4 worm cellular contexts compared by ENCODE assay signal in the genomic region with DNA sequence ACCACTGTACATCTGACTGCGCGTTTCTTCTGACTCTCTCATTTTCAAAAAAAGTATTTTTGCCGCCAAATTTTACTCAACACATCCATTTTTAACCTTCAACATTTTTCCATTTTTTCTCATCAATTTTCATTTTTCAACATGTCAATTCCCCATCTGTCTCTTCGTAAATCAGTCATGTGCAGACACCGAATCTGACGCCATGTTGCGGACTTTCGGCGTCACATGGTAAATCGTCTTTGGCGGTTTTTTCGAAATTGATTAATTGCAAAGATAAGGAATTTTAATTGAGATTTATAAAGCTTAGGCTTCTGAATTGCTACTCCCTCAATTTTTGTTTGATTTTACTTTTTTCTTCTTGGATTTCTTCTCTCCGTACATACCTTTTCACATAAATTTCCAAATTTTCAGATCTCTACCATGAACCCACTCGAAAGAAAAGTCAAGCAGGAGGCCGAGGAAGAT.
TF ChIP-seq lines count a peak whose summit lies in the region.

A gene (plus strand): TSS at position 415 of the 465 bp plus-strand sequence.

TF ChIP-seq in whole organism, L1 larva, 84 proteins besides CTCF, POLR2A, EP300 and RAD21 (continued from another document and continues in another):
- no peak for TF ChIP-seq alr-1 (tag; optimal IDR thresholded peaks at IDR 0.05; lab: Kevin White, UChicago; ENCODE audit: borderline replicate concordance)
- TF ChIP-seq tlp-1 (tag; optimal IDR thresholded peaks at IDR 0.05; lab: Kevin White, UChicago): no peak
- TF ChIP-seq ceh-8 (GFP tag; optimal IDR thresholded peaks at IDR 0.05; lab: Kevin White, UChicago): no peak
- peak; percentile 67 for TF ChIP-seq nhr-19 (GFP tag; conservative IDR thresholded peaks at IDR 0.05; lab: Robert Waterston, UW)
- TF ChIP-seq ceh-82 (tag; optimal IDR thresholded peaks at IDR 0.05; lab: Kevin White, UChicago): peak in 1 of 3 experiments; percentile 55
- peak; percentile 67 for TF ChIP-seq skn-1 (tag; optimal IDR thresholded peaks at IDR 0.05; lab: Kevin White, UChicago)
- TF ChIP-seq C16A3.4 (tag; optimal IDR thresholded peaks at IDR 0.05; lab: Kevin White, UChicago): peak; percentile 86
- no peak for TF ChIP-seq unc-62 (GFP tag; optimal IDR thresholded peaks at IDR 0.05; lab: Kevin White, UChicago)
- TF ChIP-seq nhr-237 (tag; optimal IDR thresholded peaks at IDR 0.05; lab: Kevin White, UChicago): no peak
- no peak for TF ChIP-seq nhr-76 (tag; optimal IDR thresholded peaks at IDR 0.05; lab: Kevin White, UChicago)
- TF ChIP-seq fos-1 (tag; optimal IDR thresholded peaks at IDR 0.05; lab: Kevin White, UChicago): no peak
- TF ChIP-seq sox-4 (tag; optimal IDR thresholded peaks at IDR 0.05; lab: Kevin White, UChicago): no peak
- TF ChIP-seq fkh-8 (tag; optimal IDR thresholded peaks at IDR 0.05; lab: Kevin White, UChicago): no peak
- peak; percentile 79 for TF ChIP-seq blmp-1 (tag; optimal IDR thresholded peaks at IDR 0.05; lab: Kevin White, UChicago)
- peak; percentile 76 for TF ChIP-seq nhr-47 (tag; optimal IDR thresholded peaks at IDR 0.05; lab: Kevin White, UChicago)
- TF ChIP-seq ets-5 (GFP tag; IDR thresholded peaks at IDR 0.05; lab: Robert Waterston, UW): no peak
- no peak for TF ChIP-seq ceh-90 (tag; optimal IDR thresholded peaks at IDR 0.05; lab: Kevin White, UChicago)
- no peak for TF ChIP-seq nhr-28 (tag; optimal IDR thresholded peaks at IDR 0.05; lab: Kevin White, UChicago)
- TF ChIP-seq ama-1 (optimal IDR thresholded peaks at IDR 0.05; lab: Kevin White, UChicago): no peak
- TF ChIP-seq dsc-1 (tag; optimal IDR thresholded peaks at IDR 0.05; lab: Kevin White, UChicago): peak; percentile 60
- peak; percentile 68 for TF ChIP-seq xbp-1 (tag; optimal IDR thresholded peaks at IDR 0.05; lab: Kevin White, UChicago)
- TF ChIP-seq rnt-1 (tag; optimal IDR thresholded peaks at IDR 0.05; lab: Kevin White, UChicago): peak; percentile 77
- TF ChIP-seq pag-3 (tag; optimal IDR thresholded peaks at IDR 0.05; lab: Kevin White, UChicago; ENCODE audit: borderline replicate concordance, insufficient read depth): peak; percentile 20
- peak; percentile 6 for TF ChIP-seq zip-4 (GFP tag; optimal IDR thresholded peaks at IDR 0.05; lab: Kevin White, UChicago)
- TF ChIP-seq nhr-84 (tag; optimal IDR thresholded peaks at IDR 0.05; lab: Kevin White, UChicago): no peak
- no peak for TF ChIP-seq sup-37 (GFP tag; optimal IDR thresholded peaks at IDR 0.05; lab: Kevin White, UChicago)
- TF ChIP-seq lin-39 (tag; optimal IDR thresholded peaks at IDR 0.05; lab: Kevin White, UChicago): peak; percentile 73
- TF ChIP-seq lin-35 (GFP tag; optimal IDR thresholded peaks at IDR 0.05; lab: Kevin White, UChicago): peak; percentile 88 to 98
- TF ChIP-seq nhr-12 (tag; optimal IDR thresholded peaks at IDR 0.05; lab: Kevin White, UChicago): no peak
- TF ChIP-seq lin-13 (GFP tag; optimal IDR thresholded peaks at IDR 0.05; lab: Kevin White, UChicago): peak; percentile 72
- TF ChIP-seq efl-1 (optimal IDR thresholded peaks at IDR 0.05; lab: Kevin White, UChicago): peak; percentile 74 to 94
- peak; percentile 93 to 99 for TF ChIP-seq efl-1 (GFP tag; optimal IDR thresholded peaks at IDR 0.05 in 1 of 2; lab: Kevin White, UChicago)

TF ChIP-seq in whole organism, L2 larva, 48 proteins besides CTCF, POLR2A, EP300 and RAD21 (continued from another document):
- TF ChIP-seq mab-5 (tag; optimal IDR thresholded peaks at IDR 0.05; lab: Kevin White, UChicago): peak; percentile 75
- TF ChIP-seq mdl-1 (tag; optimal IDR thresholded peaks at IDR 0.05; lab: Kevin White, UChicago): peak in 1 of 2 experiments; percentile 55
- TF ChIP-seq elt-3 (tag; optimal IDR thresholded peaks at IDR 0.05; lab: Kevin White, UChicago): no peak
- no peak for TF ChIP-seq F13H6.1 (tag; optimal IDR thresholded peaks at IDR 0.05; lab: Kevin White, UChicago)
- TF ChIP-seq nhr-23 (tag; optimal IDR thresholded peaks at IDR 0.05; lab: Kevin White, UChicago): no peak
- no peak for TF ChIP-seq alr-1 (tag; optimal IDR thresholded peaks at IDR 0.05; lab: Kevin White, UChicago)
- no peak for TF ChIP-seq ztf-1 (GFP tag; conservative IDR thresholded peaks at IDR 0.05; lab: Robert Waterston, UW)
- TF ChIP-seq lin-11 (tag; optimal IDR thresholded peaks at IDR 0.05; lab: Kevin White, UChicago): no peak
- peak; percentile 89 for TF ChIP-seq C34F6.9 (tag; optimal IDR thresholded peaks at IDR 0.05; lab: Kevin White, UChicago)
- TF ChIP-seq mbf-1 (tag; optimal IDR thresholded peaks at IDR 0.05; lab: Kevin White, UChicago): no peak
- peak; percentile 43 for TF ChIP-seq snpc-4 (tag; optimal IDR thresholded peaks at IDR 0.05; lab: Kevin White, UChicago)
- TF ChIP-seq ceh-82 (tag; optimal IDR thresholded peaks at IDR 0.05; lab: Kevin White, UChicago): no peak
- TF ChIP-seq sma-3 (GFP tag; optimal IDR thresholded peaks at IDR 0.05; lab: Kevin White, UChicago): peak; percentile 72
- peak; percentile 72 for TF ChIP-seq crh-2 (tag; optimal IDR thresholded peaks at IDR 0.05; lab: Kevin White, UChicago)
- TF ChIP-seq nhr-6 (tag; optimal IDR thresholded peaks at IDR 0.05; lab: Kevin White, UChicago): no peak
- TF ChIP-seq unc-55 (GFP tag; optimal IDR thresholded peaks at IDR 0.05; lab: Kevin White, UChicago): peak; percentile 66
- no peak for TF ChIP-seq skn-1 (tag; optimal IDR thresholded peaks at IDR 0.05; lab: Kevin White, UChicago)

TF ChIP-seq in whole organism, L3 larva, 47 proteins besides CTCF, POLR2A, EP300 and RAD21 (continued from another document):
- TF ChIP-seq nhr-43 (tag; optimal IDR thresholded peaks at IDR 0.05; lab: Kevin White, UChicago; ENCODE audit: poor library complexity, severe bottlenecking) (peak; percentile 50), fkh-10 (GFP tag; optimal IDR thresholded peaks at IDR 0.05; lab: Kevin White, UChicago) (no peak), nhr-28 (tag; optimal IDR thresholded peaks at IDR 0.05; lab: Kevin White, UChicago) (no peak), sea-2 (GFP tag; optimal IDR thresholded peaks at IDR 0.05; lab: Kevin White, UChicago) (no peak), ceh-16 (tag; optimal IDR thresholded peaks at IDR 0.05; lab: Kevin White, UChicago) (no peak), nhr-76 (tag; optimal IDR thresholded peaks at IDR 0.05; lab: Kevin White, UChicago) (no peak), skn-1 (tag; optimal IDR thresholded peaks at IDR 0.05; lab: Kevin White, UChicago) (no peak), fos-1 (tag; optimal IDR thresholded peaks at IDR 0.05; lab: Kevin White, UChicago) (no peak), ceh-82 (tag; optimal IDR thresholded peaks at IDR 0.05; lab: Kevin White, UChicago) (no peak), elt-1 (tag; optimal IDR thresholded peaks at IDR 0.05; lab: Kevin White, UChicago) (peak; percentile 44), nhr-23 (tag; optimal IDR thresholded peaks at IDR 0.05; lab: Kevin White, UChicago) (peak; percentile 65), egl-27 (tag; optimal IDR thresholded peaks at IDR 0.05; lab: Kevin White, UChicago) (no peak), pqm-1 (tag; optimal IDR thresholded peaks at IDR 0.05; lab: Kevin White, UChicago) (no peak), lin-15B (tag; optimal IDR thresholded peaks at IDR 0.05; lab: Kevin White, UChicago) (peak; percentile 65)

TF ChIP-seq in whole organism, L4 larva, 104 proteins besides CTCF, POLR2A, EP300 and RAD21 (continued from another document):
- TF ChIP-seq snpc-1.2 (GFP tag; IDR thresholded peaks at IDR 0.05; lab: Robert Waterston, UW) (no peak), jun-1 (tag; optimal IDR thresholded peaks at IDR 0.05; lab: Kevin White, UChicago) (no peak), dpl-1 (GFP tag; optimal IDR thresholded peaks at IDR 0.05; lab: Kevin White, UChicago) (peak; percentile 93), F26F4.8 (GFP tag; conservative IDR thresholded peaks at IDR 0.05; lab: Robert Waterston, UW) (no peak), ceh-32 (tag; optimal IDR thresholded peaks at IDR 0.05; lab: Kevin White, UChicago; ENCODE audit: poor library complexity) (no peak), hlh-11 (tag; optimal IDR thresholded peaks at IDR 0.05; lab: Kevin White, UChicago) (peak; percentile 74), skn-1 (tag; optimal IDR thresholded peaks at IDR 0.05; lab: Kevin White, UChicago) (no peak), nhr-11 (tag; optimal IDR thresholded peaks at IDR 0.05; lab: Kevin White, UChicago) (no peak), saeg-2 (GFP tag; IDR thresholded peaks at IDR 0.05; lab: Robert Waterston, UW) (no peak), mes-2 (tag; optimal IDR thresholded peaks at IDR 0.05; lab: Kevin White, UChicago; ENCODE audit: poor library complexity, severe bottlenecking) (peak; percentile 86), cey-2 (tag; optimal IDR thresholded peaks at IDR 0.05; lab: Kevin White, UChicago; ENCODE audit: borderline replicate concordance, insufficient read depth) (no peak), lin-29 (GFP tag; IDR thresholded peaks at IDR 0.05; lab: Robert Waterston, UW) (no peak), nhr-25 (tag; optimal IDR thresholded peaks at IDR 0.05; lab: Kevin White, UChicago; ENCODE audit: borderline replicate concordance, insufficient read depth) (peak; percentile 9), sdz-12 (GFP tag; optimal IDR thresholded peaks at IDR 0.05; lab: Kevin White, UChicago) (no peak), ceh-44 (GFP tag; IDR thresholded peaks at IDR 0.05; lab: Robert Waterston, UW) (no peak), lin-39 (tag; optimal IDR thresholded peaks at IDR 0.05; lab: Kevin White, UChicago) (no peak), dmd-8 (GFP tag; IDR thresholded peaks at IDR 0.05; lab: Robert Waterston, UW) (no peak), zfp-3 (GFP tag; conservative IDR thresholded peaks at IDR 0.05; lab: Robert Waterston, UW) (no peak), lin-15B (tag; optimal IDR thresholded peaks at IDR 0.05; lab: Kevin White, UChicago) (no peak), snpc-4 (tag; optimal IDR thresholded peaks at IDR 0.05; lab: Kevin White, UChicago) (no peak), lsy-2 (tag; optimal IDR thresholded peaks at IDR 0.05; lab: Kevin White, UChicago) (no peak), hif-1 (tag; optimal IDR thresholded peaks at IDR 0.05; lab: Kevin White, UChicago) (no peak), nhr-111 (GFP tag; optimal IDR thresholded peaks at IDR 0.05; lab: Kevin White, UChicago) (no peak), daf-8 (GFP tag; IDR thresholded peaks at IDR 0.05; lab: Robert Waterston, UW) (no peak), D1046.2 (GFP tag; IDR thresholded peaks at IDR 0.05; lab: Robert Waterston, UW) (no peak), tag-97 (GFP tag; IDR thresholded peaks at IDR 0.05; lab: Robert Waterston, UW) (no peak), pqm-1 (tag; optimal IDR thresholded peaks at IDR 0.05; lab: Kevin White, UChicago) (peak; percentile 3), ceh-20 (GFP tag; IDR thresholded peaks at IDR 0.05; lab: Robert Waterston, UW) (peak; percentile 24; the same call in 1 of the 2 replicates), Y75B8A.6 (GFP tag; IDR thresholded peaks at IDR 0.05; lab: Robert Waterston, UW) (no peak), ZK337.2 (GFP tag; IDR thresholded peaks at IDR 0.05; lab: Robert Waterston, UW) (no peak), unc-62 (GFP tag; optimal IDR thresholded peaks at IDR 0.05 in 1 of 2; lab: Kevin White, UChicago) (peak in 1 of 2 experiments; percentile 79), unc-62 (tag; optimal IDR thresholded peaks at IDR 0.05; lab: Kevin White, UChicago) (no peak), nhr-41 (GFP tag; IDR thresholded peaks at IDR 0.05; lab: Robert Waterston, UW) (no peak), daf-16 (GFP tag; optimal IDR thresholded peaks at IDR 0.05; lab: Kevin White, UChicago) (no peak), daf-16 (tag; optimal IDR thresholded peaks at IDR 0.05; lab: Kevin White, UChicago) (no peak), lim-7 (GFP tag; IDR thresholded peaks at IDR 0.05; lab: Robert Waterston, UW) (no peak), lin-38 (GFP tag; IDR thresholded peaks at IDR 0.05; lab: Robert Waterston, UW) (no peak), zip-11 (GFP tag; IDR thresholded peaks at IDR 0.05; lab: Robert Waterston, UW) (no peak), rbr-2 (tag; optimal IDR thresholded peaks at IDR 0.05; lab: Kevin White, UChicago) (no peak), ceh-82 (tag; optimal IDR thresholded peaks at IDR 0.05; lab: Kevin White, UChicago) (no peak), dve-1 (tag; optimal IDR thresholded peaks at IDR 0.05; lab: Kevin White, UChicago; ENCODE audit: insufficient read depth) (no peak), madf-9 (GFP tag; conservative IDR thresholded peaks at IDR 0.05; lab: Robert Waterston, UW) (no peak), Y105C5A.15 (GFP tag; IDR thresholded peaks at IDR 0.05; lab: Robert Waterston, UW) (no peak), mep-1 (tag; optimal IDR thresholded peaks at IDR 0.05; lab: Kevin White, UChicago) (no peak), arid-1 (GFP tag; conservative IDR thresholded peaks at IDR 0.05; lab: Robert Waterston, UW) (no peak), hmg-1.1 (GFP tag; IDR thresholded peaks at IDR 0.05; lab: Robert Waterston, UW) (no peak), mdt-29 (GFP tag; IDR thresholded peaks at IDR 0.05; lab: Robert Waterston, UW) (no peak), ama-1 (optimal IDR thresholded peaks at IDR 0.05; lab: Kevin White, UChicago) (no peak), madf-5 (GFP tag; IDR thresholded peaks at IDR 0.05; lab: Robert Waterston, UW) (no peak), nhr-237 (tag; optimal IDR thresholded peaks at IDR 0.05; lab: Kevin White, UChicago) (no peak), hlh-30 (tag; optimal IDR thresholded peaks at IDR 0.05; lab: Kevin White, UChicago; ENCODE audit: insufficient read depth) (peak; percentile 100), mxl-3 (GFP tag; optimal IDR thresholded peaks at IDR 0.05; lab: Kevin White, UChicago) (peak; percentile 63), gei-8 (GFP tag; optimal IDR thresholded peaks at IDR 0.05; lab: Kevin White, UChicago) (no peak), daf-19 (GFP tag; conservative IDR thresholded peaks at IDR 0.05; lab: Robert Waterston, UW) (no peak), zip-2 (tag; optimal IDR thresholded peaks at IDR 0.05; lab: Kevin White, UChicago) (no peak), ceh-62 (tag; optimal IDR thresholded peaks at IDR 0.05; lab: Kevin White, UChicago) (no peak), ceh-28 (tag; optimal IDR thresholded peaks at IDR 0.05; lab: Kevin White, UChicago) (no peak), egl-27 (tag; optimal IDR thresholded peaks at IDR 0.05; lab: Kevin White, UChicago) (no peak), attf-4 (tag; optimal IDR thresholded peaks at IDR 0.05; lab: Kevin White, UChicago) (no peak), lin-13 (GFP tag; optimal IDR thresholded peaks at IDR 0.05; lab: Kevin White, UChicago) (peak; percentile 41), fos-1 (tag; optimal IDR thresholded peaks at IDR 0.05; lab: Kevin White, UChicago) (no peak), egl-43 (GFP tag; IDR thresholded peaks at IDR 0.05; lab: Robert Waterston, UW) (no peak), nhr-42 (GFP tag; IDR thresholded peaks at IDR 0.05; lab: Robert Waterston, UW) (no peak), duxl-1 (tag; optimal IDR thresholded peaks at IDR 0.05; lab: Kevin White, UChicago; ENCODE audit: poor library complexity) (peak; percentile 85), nhr-76 (tag; optimal IDR thresholded peaks at IDR 0.05; lab: Kevin White, UChicago) (no peak), aha-1 (tag; lab: Kevin White, UChicago) (no peak), ctbp-1 (GFP tag; IDR thresholded peaks at IDR 0.05; lab: Robert Waterston, UW) (no peak), lin-1 (GFP tag; IDR thresholded peaks at IDR 0.05; lab: Robert Waterston, UW) (no peak), mxl-2 (GFP tag; conservative IDR thresholded peaks at IDR 0.05; lab: Robert Waterston, UW) (no peak), nhr-10 (tag; optimal IDR thresholded peaks at IDR 0.05; lab: Kevin White, UChicago) (no peak), aly-2 (tag; optimal IDR thresholded peaks at IDR 0.05; lab: Kevin White, UChicago) (no peak), fkh-10 (GFP tag; optimal IDR thresholded peaks at IDR 0.05; lab: Kevin White, UChicago) (no peak), zag-1 (tag; optimal IDR thresholded peaks at IDR 0.05; lab: Kevin White, UChicago) (no peak)
